Fruit fly (Drosophila melanogaster) whole organism, prepupa: ENCODE measurements around the gene pzg.
A peak's percentile ranks its signal among the peaks of the same experiment; 100 is the strongest.

Experiments used
- Blimp-1 ChIP-seq: fragments of 200-800 bp; sonication (Bioruptor generic); optimal IDR thresholded peaks from 3 replicates; lab custom pipeline; 2017; ENCODE audit warnings: missing biosample characterization, missing genetic modification characterization, mild to moderate bottlenecking, moderate library complexity, missing genetic modification reagents
- CG10669 ChIP-seq: fragments of 200-800 bp; sonication (Bioruptor generic); optimal IDR thresholded peaks from 3 replicates; lab custom pipeline; 2018; ENCODE audit warnings: missing biosample characterization, mild to moderate bottlenecking, missing genetic modification characterization, moderate library complexity
- CG11294 ChIP-seq: fragments of 200-800 bp; sonication (Bioruptor generic); IDR thresholded peaks from 2 replicates; pipeline ENCODE4 v1.3.6; 2022; ENCODE audit warnings: missing biosample characterization, missing genetic modification characterization
- CG15336 ChIP-seq: fragments of 200-800 bp; sonication (Bioruptor generic); IDR thresholded peaks from 2 replicates; pipeline ENCODE4 v1.3.6; 2022; ENCODE audit warnings: missing biosample characterization, missing genetic modification characterization
- CG1621 ChIP-seq: fragments of 200-800 bp; sonication (Bioruptor generic); optimal IDR thresholded peaks from 3 replicates; lab custom pipeline; 2018; ENCODE audit warnings: missing biosample characterization, mild to moderate bottlenecking, missing genetic modification characterization
- CG16779 ChIP-seq: fragments of 200-800 bp; sonication (Bioruptor generic); optimal IDR thresholded peaks from 3 replicates; lab custom pipeline; 2017; ENCODE audit warnings: missing biosample characterization, mild to moderate bottlenecking, missing genetic modification characterization
- CG31627 ChIP-seq: fragments of 200-800 bp; sonication (Bioruptor generic); optimal IDR thresholded peaks from 3 replicates; lab custom pipeline; 2016; ENCODE audit warnings: missing biosample characterization, missing genetic modification characterization
- CG32006 ChIP-seq: fragments of 200-800 bp; sonication (Bioruptor generic); optimal IDR thresholded peaks from 3 replicates; lab custom pipeline; 2017; ENCODE audit warnings: missing biosample characterization, mild to moderate bottlenecking, missing genetic modification characterization
- CG34406 ChIP-seq: fragments of 200-800 bp; sonication (Bioruptor generic); optimal IDR thresholded peaks from 3 replicates; lab custom pipeline; 2016; ENCODE audit warnings: missing biosample characterization, missing genetic modification characterization
- CG3919 ChIP-seq: fragments of 200-800 bp; sonication (Bioruptor generic); optimal IDR thresholded peaks from 3 replicates; lab custom pipeline; 2016; ENCODE audit warnings: missing biosample characterization, missing genetic modification characterization
- CG4318 ChIP-seq: fragments of 200-800 bp; sonication (Bioruptor generic); optimal IDR thresholded peaks from 3 replicates; lab custom pipeline; 2017; ENCODE audit warnings: missing biosample characterization, mild to moderate bottlenecking, missing genetic modification characterization
- CG6163 ChIP-seq: fragments of 200-800 bp; sonication (Bioruptor generic); IDR thresholded peaks from 3 replicates; pipeline ENCODE4 v1.3.6; 2022; ENCODE audit warnings: missing biosample characterization, missing genetic modification characterization
- CG6792 ChIP-seq: fragments of 200-800 bp; sonication (Bioruptor generic); optimal IDR thresholded peaks from 3 replicates; lab custom pipeline; 2016; ENCODE audit warnings: missing biosample characterization, missing genetic modification characterization
- CG6808 ChIP-seq: fragments of 200-800 bp; sonication (Bioruptor generic); optimal IDR thresholded peaks from 3 replicates; lab custom pipeline; 2017; ENCODE audit warnings: missing biosample characterization, missing genetic modification characterization, mild to moderate bottlenecking, moderate library complexity, missing genetic modification reagents
- CG6854 ChIP-seq: fragments of 200-800 bp; sonication (Bioruptor generic); optimal IDR thresholded peaks from 2 replicates; lab custom pipeline; 2017; ENCODE audit warnings: missing biosample characterization, mild to moderate bottlenecking, missing genetic modification characterization
- CG7368 ChIP-seq: fragments of 200-800 bp; sonication (Bioruptor generic); optimal IDR thresholded peaks from 3 replicates; lab custom pipeline; 2016; ENCODE audit warnings: missing biosample characterization, missing genetic modification characterization
- CG8319 ChIP-seq: fragments of 200-800 bp; sonication (Bioruptor generic); optimal IDR thresholded peaks from 3 replicates; lab custom pipeline; 2016; ENCODE audit warnings: missing biosample characterization, missing genetic modification characterization
- CG8632 ChIP-seq: fragments of 200-800 bp; sonication (Bioruptor generic); optimal IDR thresholded peaks from 3 replicates; lab custom pipeline; 2016; ENCODE audit warnings: missing biosample characterization, missing genetic modification characterization
- Eip75B ChIP-seq: fragments of 200-800 bp; sonication (Bioruptor generic); optimal IDR thresholded peaks from 3 replicates; lab custom pipeline; 2016; ENCODE audit warnings: missing biosample characterization, missing genetic modification characterization
- Eip78C ChIP-seq: fragments of 200-800 bp; sonication (Bioruptor generic); peaks from one replicate; lab custom pipeline; 2016; ENCODE audit warnings: missing biosample characterization, missing genetic modification characterization
- Eip93F ChIP-seq: fragments of 200-800 bp; sonication (Bioruptor generic); optimal IDR thresholded peaks from 2 replicates; lab custom pipeline; 2016; ENCODE audit warnings: missing biosample characterization, mild to moderate bottlenecking, missing genetic modification characterization
- Ets96B ChIP-seq: fragments of 200-800 bp; optimal IDR thresholded peaks from 2 replicates; lab custom pipeline; 2019; ENCODE audit warnings: missing biosample characterization, mild to moderate bottlenecking, missing genetic modification characterization, moderate library complexity
- Gug ChIP-seq: fragments of 200-800 bp; sonication (Bioruptor generic); IDR thresholded peaks from 2 replicates; pipeline ENCODE4 v1.3.6; 2022; ENCODE audit warnings: missing biosample characterization, missing genetic modification characterization
- Hr38 ChIP-seq: sonication (Bioruptor generic); optimal IDR thresholded peaks from 2 replicates; lab custom pipeline; 2016; ENCODE audit warnings: missing biosample characterization, missing genetic modification characterization
- Hr39 ChIP-seq: fragments of 200-800 bp; sonication (Bioruptor generic); optimal IDR thresholded peaks from 2 replicates; lab custom pipeline; 2016; ENCODE audit warnings: missing biosample characterization, missing genetic modification characterization
- Lpt ChIP-seq: fragments of 200-800 bp; sonication (Bioruptor generic); optimal IDR thresholded peaks from 3 replicates; lab custom pipeline; 2016; ENCODE audit warnings: missing biosample characterization, missing genetic modification characterization
- OdsH ChIP-seq: fragments of 200-800 bp; sonication (Bioruptor generic); optimal IDR thresholded peaks from 3 replicates; lab custom pipeline; 2016; ENCODE audit warnings: missing biosample characterization, missing genetic modification characterization
- Smox ChIP-seq: fragments of 200-800 bp; sonication (Bioruptor generic); optimal IDR thresholded peaks from 3 replicates; lab custom pipeline; 2016; ENCODE audit warnings: missing biosample characterization, missing genetic modification characterization
- Sox15 ChIP-seq: fragments of 200-800 bp; sonication (Bioruptor generic); optimal IDR thresholded peaks from 3 replicates; lab custom pipeline; 2016; ENCODE audit warnings: missing biosample characterization, missing genetic modification characterization
- achi ChIP-seq: fragments of 200-800 bp; sonication (Bioruptor generic); optimal IDR thresholded peaks from 3 replicates; lab custom pipeline; 2016; ENCODE audit warnings: missing biosample characterization, missing genetic modification characterization
- acj6 ChIP-seq: fragments of 200-800 bp; sonication (Bioruptor generic); optimal IDR thresholded peaks from 3 replicates; lab custom pipeline; 2016; ENCODE audit warnings: missing biosample characterization, missing genetic modification characterization
- cyc ChIP-seq: fragments of 200-800 bp; sonication (Bioruptor generic); optimal IDR thresholded peaks from 3 replicates; lab custom pipeline; 2016; ENCODE audit warnings: missing biosample characterization, missing genetic modification characterization
- dac ChIP-seq: fragments of 200-800 bp; sonication (Bioruptor generic); optimal IDR thresholded peaks from 2 replicates; lab custom pipeline; 2017; ENCODE audit warnings: missing biosample characterization, mild to moderate bottlenecking, missing genetic modification characterization
- dsx ChIP-seq: fragments of 200-800 bp; optimal IDR thresholded peaks from 3 replicates; lab custom pipeline; 2019; ENCODE audit warnings: missing biosample characterization, mild to moderate bottlenecking, missing genetic modification characterization, moderate library complexity; ENCODE audit not compliant: poor library complexity, severe bottlenecking
- eg ChIP-seq: fragments of 200-800 bp; sonication (Bioruptor generic); IDR thresholded peaks from 3 replicates; pipeline ENCODE4 v1.3.6; 2022; ENCODE audit warnings: missing biosample characterization, missing genetic modification characterization
- esn ChIP-seq: fragments of 200-800 bp; sonication (Bioruptor generic); optimal IDR thresholded peaks from 2 replicates; lab custom pipeline; 2016; ENCODE audit warnings: missing biosample characterization, mild to moderate bottlenecking, missing genetic modification characterization, moderate library complexity
- fd59A ChIP-seq: fragments of 200-800 bp; sonication (Bioruptor generic); optimal IDR thresholded peaks from 2 replicates; lab custom pipeline; 2017; ENCODE audit warnings: missing biosample characterization, mild to moderate bottlenecking, missing genetic modification characterization, missing genetic modification reagents
- lz ChIP-seq: fragments of 200-800 bp; sonication (Bioruptor generic); optimal IDR thresholded peaks from 3 replicates; lab custom pipeline; 2016; ENCODE audit warnings: missing biosample characterization, missing genetic modification characterization
- net ChIP-seq: fragments of 200-800 bp; sonication (Bioruptor generic); optimal IDR thresholded peaks from 3 replicates; lab custom pipeline; 2016; ENCODE audit warnings: missing biosample characterization, missing genetic modification characterization
- pdm3 ChIP-seq: fragments of 200-800 bp; sonication (Bioruptor generic); optimal IDR thresholded peaks from 3 replicates; lab custom pipeline; 2016; ENCODE audit warnings: missing biosample characterization, missing genetic modification characterization
- salr ChIP-seq, 2 experiments: fragments of 200-800 bp; sonication (Bioruptor generic); optimal IDR thresholded peaks; 3 replicates each; lab custom pipeline; 2016 to 2018; ENCODE audit warnings: missing biosample characterization in 2 of 2, missing genetic modification characterization in 2 of 2, mild to moderate bottlenecking in 1 of 2
- spab ChIP-seq: fragments of 200-800 bp; sonication (Bioruptor generic); optimal IDR thresholded peaks from 2 replicates; lab custom pipeline; 2017; ENCODE audit warnings: missing biosample characterization, mild to moderate bottlenecking, missing genetic modification characterization, missing genetic modification reagents
- svp ChIP-seq: fragments of 200-800 bp; sonication (Bioruptor generic); peaks from one replicate; lab custom pipeline; 2016; ENCODE audit warnings: missing biosample characterization, missing genetic modification characterization
- topi ChIP-seq: fragments of 200-800 bp; sonication (Bioruptor generic); optimal IDR thresholded peaks from 3 replicates; lab custom pipeline; 2016; ENCODE audit warnings: missing biosample characterization, missing genetic modification characterization
- vri ChIP-seq: fragments of 200-800 bp; sonication (Bioruptor generic); optimal IDR thresholded peaks from 3 replicates; lab custom pipeline; 2016; ENCODE audit warnings: missing biosample characterization, mild to moderate bottlenecking, missing genetic modification characterization

pzg gene

DNA sequence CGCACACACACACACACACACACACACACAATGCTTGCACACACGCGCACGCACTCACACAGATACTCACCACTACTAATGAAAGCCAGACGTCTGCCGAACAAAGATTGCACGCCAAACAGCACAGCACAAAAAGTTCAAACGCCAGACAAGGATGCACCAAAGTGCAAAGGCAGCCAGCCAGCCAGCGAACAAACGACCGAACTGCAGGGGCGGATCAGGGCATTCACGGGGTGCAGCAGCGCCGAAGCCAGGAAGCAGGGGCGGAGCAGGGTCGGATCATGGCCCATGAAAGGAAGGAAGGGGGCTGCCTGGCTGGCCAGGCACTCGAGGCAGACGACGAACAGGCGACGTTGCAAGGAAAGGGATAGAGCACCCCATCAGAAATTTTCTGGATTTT is 33.4 kb upstream of the pzg start (continued):
- TF ChIP-seq Hr39 (GFP tag; lab: Kevin White, UChicago) (peak; percentile 8), CG8632 (GFP tag; lab: Kevin White, UChicago) (no peak), Blimp-1 (GFP tag; lab: Kevin White, UChicago) (no peak), CG16779 (tag; lab: Kevin White, UChicago) (no peak), OdsH (no peak), vri (GFP tag; lab: Kevin White, UChicago) (no peak), esn (no peak), net (GFP tag; lab: Kevin White, UChicago) (no peak), CG6792 (GFP tag; lab: Kevin White, UChicago) (no peak), CG1621 (tag; lab: Kevin White, UChicago) (no peak), CG4318 (GFP tag; lab: Kevin White, UChicago) (no peak), topi (GFP tag; lab: Kevin White, UChicago) (no peak), lz (GFP tag; lab: Kevin White, UChicago) (no peak), CG6163 (GFP tag; lab: Robert Waterston, UW) (no peak; the same call in 2 of the 3 replicates), spab (no peak), Lpt (GFP tag; lab: Kevin White, UChicago) (no peak), Eip75B (GFP tag; lab: Kevin White, UChicago) (no peak), CG31627 (GFP tag; lab: Kevin White, UChicago) (no peak), eg (GFP tag; lab: Robert Waterston, UW) (peak; percentile 15; the same call in 1 of the 3 replicates), Gug (GFP tag; lab: Robert Waterston, UW) (no peak), Hr38 (GFP tag; lab: Kevin White, UChicago) (no peak), CG6854 (no peak), achi (GFP tag; lab: Kevin White, UChicago) (no peak), CG3919 (GFP tag; lab: Kevin White, UChicago) (no peak), fd59A (GFP tag; lab: Kevin White, UChicago) (no peak), cyc (GFP tag; lab: Kevin White, UChicago) (no peak), acj6 (GFP tag; lab: Kevin White, UChicago) (no peak), CG15336 (GFP tag; lab: Robert Waterston, UW) (no peak), CG32006 (GFP tag; lab: Kevin White, UChicago) (no peak), Eip78C (GFP tag; lab: Kevin White, UChicago) (no peak)
- TF ChIP-seq, all 60 proteins: peak for 7

DNA sequence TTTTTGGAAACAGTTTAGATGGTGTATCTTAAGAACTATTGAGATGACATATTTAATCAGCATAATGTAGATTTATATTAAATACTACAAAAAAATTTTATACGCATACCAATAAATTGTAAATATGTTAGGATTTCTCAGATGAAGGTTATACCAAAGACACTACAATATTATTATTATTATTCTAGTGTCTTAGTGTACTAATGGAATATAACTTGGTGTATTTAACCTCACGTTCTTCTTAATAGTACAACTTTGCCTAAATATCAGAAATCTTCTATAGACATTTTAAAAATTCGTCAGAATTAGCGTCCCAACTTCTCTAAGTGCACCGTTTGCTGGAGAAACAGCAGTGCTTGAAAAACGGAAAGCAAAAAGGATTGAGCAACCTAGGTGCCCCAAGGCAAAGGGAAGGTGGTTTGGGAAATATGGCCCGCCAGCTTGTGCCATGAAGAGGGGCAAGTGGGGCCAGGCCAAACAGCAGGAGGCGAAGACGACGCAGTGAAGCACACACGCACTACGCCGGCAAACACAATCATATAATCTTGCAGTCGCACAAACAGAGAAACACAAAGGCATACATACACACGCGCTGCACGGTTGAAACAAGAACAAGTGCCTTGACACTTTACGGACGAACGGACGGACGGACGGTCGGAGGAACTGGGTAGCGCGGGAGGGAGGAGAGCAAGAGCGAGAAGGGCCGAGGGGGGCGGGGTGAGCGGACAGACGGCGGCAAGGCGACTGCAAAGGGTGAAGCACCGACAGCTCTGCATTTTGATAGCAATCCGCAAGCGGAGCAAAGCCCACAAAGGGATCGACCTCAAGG is 32.8 kb upstream of the pzg start:
- TF ChIP-seq CG10669 (GFP tag; lab: Kevin White, UChicago) (peak; percentile 80), Sox15 (GFP tag; lab: Kevin White, UChicago) (peak; percentile 31), OdsH (peak; percentile 47), net (GFP tag; lab: Kevin White, UChicago) (peak; percentile 34), esn (peak; percentile 80), dac (no peak), lz (GFP tag; lab: Kevin White, UChicago) (peak; percentile 59), svp (GFP tag; lab: Kevin White, UChicago) (peak; percentile 69), CG6792 (GFP tag; lab: Kevin White, UChicago) (peak; percentile 39), Eip93F (no peak), CG8319 (GFP tag; lab: Kevin White, UChicago) (peak; percentile 31), CG6808 (peak; percentile 66), salr (GFP tag; optimal IDR thresholded peaks at IDR 0.05; lab: Kevin White, UChicago) (peak; percentile 1 to 80), Eip78C (GFP tag; lab: Kevin White, UChicago) (peak; percentile 99), Hr38 (GFP tag; lab: Kevin White, UChicago) (no peak), Hr39 (GFP tag; lab: Kevin White, UChicago) (peak; percentile 0), CG8632 (GFP tag; lab: Kevin White, UChicago) (peak; percentile 55), Ets96B (peak; percentile 80), fd59A (GFP tag; lab: Kevin White, UChicago) (peak; percentile 51), CG1621 (tag; lab: Kevin White, UChicago) (no peak), achi (GFP tag; lab: Kevin White, UChicago) (peak; percentile 50), pdm3 (GFP tag; lab: Kevin White, UChicago) (peak; percentile 42), Smox (GFP tag; lab: Kevin White, UChicago) (peak; percentile 56), dsx (GFP tag; lab: Kevin White, UChicago) (peak; percentile 47), Eip75B (GFP tag; lab: Kevin White, UChicago) (peak; percentile 27), vri (GFP tag; lab: Kevin White, UChicago) (no peak), CG11294 (GFP tag; lab: Robert Waterston, UW) (no peak), CG32006 (GFP tag; lab: Kevin White, UChicago) (peak; percentile 36), CG6163 (GFP tag; lab: Robert Waterston, UW) (peak; percentile 40; the same call in 1 of the 3 replicates), topi (GFP tag; lab: Kevin White, UChicago) (peak; percentile 68), CG7368 (GFP tag; lab: Kevin White, UChicago) (no peak), CG16779 (tag; lab: Kevin White, UChicago) (peak; percentile 34), CG34406 (GFP tag; lab: Kevin White, UChicago) (peak; percentile 53), Lpt (GFP tag; lab: Kevin White, UChicago) (no peak)
